Worm (Caenorhabditis elegans) whole organism, L3 larva: ENCODE results near the gene Y44A6D.7.
A peak's percentile ranks its signal among the peaks of the same experiment; 100 is the strongest.

Source experiments
- aly-2 ChIP-seq: fragments of 150-350 bp; optimal IDR thresholded peaks from 2 replicates; lab custom pipeline; 2014; ENCODE audit warnings: missing biosample characterization, missing genetic modification characterization
- ama-1 ChIP-seq: fragments of 150-350 bp; optimal IDR thresholded peaks from 2 replicates; lab custom pipeline; 2018
- hmg-11 ChIP-seq: sonication (generic microtip); optimal IDR thresholded peaks from 2 replicates; lab custom pipeline; 2016; ENCODE audit warnings: missing genetic modification characterization, missing compliant biosample characterization
- lin-39 ChIP-seq: fragments of 150-350 bp; optimal IDR thresholded peaks from 2 replicates; lab custom pipeline; 2018; ENCODE audit warnings: missing biosample characterization, missing genetic modification reagents, missing genetic modification characterization
- mdl-1 ChIP-seq: fragments of 150-350 bp; optimal IDR thresholded peaks from 2 replicates; lab custom pipeline; 2014; ENCODE audit warnings: missing biosample characterization, missing genetic modification characterization
- nhr-237 ChIP-seq: fragments of 150-350 bp; optimal IDR thresholded peaks from 2 replicates; lab custom pipeline; 2014; ENCODE audit warnings: missing biosample characterization, missing genetic modification characterization

DNA sequence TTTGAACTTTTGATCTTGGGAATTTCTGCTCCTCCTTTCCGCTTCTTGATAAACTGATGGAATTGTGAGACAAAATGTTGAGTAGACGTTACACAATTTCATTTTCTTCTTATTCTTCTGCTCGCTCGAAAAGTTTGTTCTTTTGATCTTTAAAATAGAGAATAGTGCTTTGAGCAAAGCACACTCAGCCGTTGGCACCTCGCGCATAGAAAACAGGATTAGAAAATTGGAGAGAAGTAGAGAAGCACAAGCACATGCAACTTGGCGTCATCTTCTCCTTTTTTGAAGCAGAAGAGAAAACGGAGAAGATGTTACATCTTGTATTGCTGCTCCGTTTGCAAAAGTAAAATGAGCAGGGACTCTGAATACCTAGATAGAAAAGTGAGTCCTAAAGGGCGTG, 32.3 kb upstream of the Y44A6D.7 start:
- no peak for TF ChIP-seq nhr-237
- peak; percentile 33 for TF ChIP-seq lin-39
- TF ChIP-seq mdl-1 = peak; percentile 24
- peak; percentile 86 for TF ChIP-seq ama-1 (lab: Kevin White, UChicago)
- peak; percentile 38 for TF ChIP-seq hmg-11 (tag; lab: Kevin White, UChicago)
- TF ChIP-seq aly-2 (tag; lab: Kevin White, UChicago) = no peak
